Worm (Caenorhabditis elegans): ENCODE results near the gene gst-2.

DNA sequence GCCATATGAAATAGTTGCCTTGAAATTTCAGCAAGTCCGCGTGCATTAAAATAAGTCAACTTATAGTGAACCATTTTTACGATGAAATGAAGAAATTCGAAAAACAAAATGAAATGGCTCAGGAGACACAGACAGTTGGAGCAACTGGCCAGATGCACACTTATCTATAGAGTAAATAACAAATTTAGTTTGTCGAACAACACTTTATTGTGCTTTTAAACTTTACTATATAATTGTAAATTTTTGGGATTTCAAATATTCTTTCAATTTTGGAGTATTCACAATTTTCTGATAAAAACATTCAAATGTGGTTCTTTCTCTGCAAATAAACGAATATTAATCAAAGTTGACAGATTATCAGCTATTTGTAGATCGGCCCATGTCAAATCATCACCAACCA, 1.7 kb downstream of the gst-2 start, which contains the start of gene gst-3:
- TF ChIP-seq aly-1 (tag; optimal IDR thresholded peaks at IDR 0.05), result no peak
- no peak for TF ChIP-seq scrt-1 (GFP tag; IDR thresholded peaks at IDR 0.05)
- TF ChIP-seq ama-1 (optimal IDR thresholded peaks at IDR 0.05), result no peak
- TF ChIP-seq tra-4 (tag; optimal IDR thresholded peaks at IDR 0.05), result no peak
- TF ChIP-seq F13C5.2 (tag; optimal IDR thresholded peaks at IDR 0.05), result no peak

Data from whole organism, early embryonic.